Fruit fly (Drosophila melanogaster): ENCODE results near the gene mys.

The mys gene

dm6 chrX:8115717-8116311 lies 54.4 kb downstream of the mys start, which contains the start of gene Gclc (continued):
- no peak for TF ChIP-seq Sry-β (GFP tag; optimal IDR thresholded peaks at IDR 0.05)
- no peak for TF ChIP-seq dmrt99B (tag; optimal IDR thresholded peaks at IDR 0.05)
- TF ChIP-seq chm (GFP tag; IDR thresholded peaks at IDR 0.05): no peak
- TF ChIP-seq CG3847 (GFP tag; IDR thresholded peaks at IDR 0.05): 0 out of 2 replicates have a peak, but pooled peaks have one; percentile 30
- TF ChIP-seq mam (GFP tag; optimal IDR thresholded peaks at IDR 0.05): peak; percentile 9
- no peak for TF ChIP-seq Hr3 (GFP tag; optimal IDR thresholded peaks at IDR 0.05)
- TF ChIP-seq stwl (tag; optimal IDR thresholded peaks at IDR 0.05): peak; percentile 86
- peak; percentile 75 for TF ChIP-seq cg (GFP tag; optimal IDR thresholded peaks at IDR 0.05)
- 0 out of 2 replicates have a peak, but pooled peaks have one; percentile 8 for TF ChIP-seq Atf6 (GFP tag; IDR thresholded peaks at IDR 0.05)
- TF ChIP-seq CG7271 (tag; optimal IDR thresholded peaks at IDR 0.05): no peak
- 0 out of 3 replicates have a peak, but pooled peaks have one; percentile 35 for TF ChIP-seq Doc3 (GFP tag; IDR thresholded peaks at IDR 0.05; ENCODE audit: partially characterized antibody)
- TF ChIP-seq eyg (GFP tag; optimal IDR thresholded peaks at IDR 0.05): no peak
- no peak for TF ChIP-seq CG30403 (GFP tag; optimal IDR thresholded peaks at IDR 0.05)
- 0 out of 3 replicates have a peak, but pooled peaks have one; percentile 18 for TF ChIP-seq ken (GFP tag; IDR thresholded peaks at IDR 0.05)
- TF ChIP-seq grau (tag; optimal IDR thresholded peaks at IDR 0.05): no peak
- TF ChIP-seq Opbp (GFP tag; IDR thresholded peaks at IDR 0.05; ENCODE audit: partially characterized antibody): peak; percentile 23; the same call in 1 of the 3 replicates
- no peak for TF ChIP-seq CG8359 (GFP tag; optimal IDR thresholded peaks at IDR 0.05; ENCODE audit: borderline replicate concordance)
- TF ChIP-seq peb (GFP tag; IDR thresholded peaks at IDR 0.05): no peak
- peak; percentile 45; the same call in 2 of the 3 replicates for TF ChIP-seq knrl (GFP tag; IDR thresholded peaks at IDR 0.05; ENCODE audit: partially characterized antibody)
- TF ChIP-seq exex (tag; optimal IDR thresholded peaks at IDR 0.05): peak; percentile 28
- 0 out of 3 replicates have a peak, but pooled peaks have one; percentile 37 for TF ChIP-seq ci (GFP tag; IDR thresholded peaks at IDR 0.05)
- TF ChIP-seq CG2712 (tag; optimal IDR thresholded peaks at IDR 0.05): no peak
- no peak for TF ChIP-seq CG11695 (GFP tag; IDR thresholded peaks at IDR 0.05)
- TF ChIP-seq CG9797 (GFP tag; optimal IDR thresholded peaks at IDR 0.05): peak; percentile 64
- no peak for TF ChIP-seq gcm2 (GFP tag; optimal IDR thresholded peaks at IDR 0.05)
- TF ChIP-seq CG11504 (tag; optimal IDR thresholded peaks at IDR 0.05): no peak
- peak; percentile 60 for TF ChIP-seq Dref (GFP tag; IDR thresholded peaks at IDR 0.05)
- no peak for TF ChIP-seq HmgZ (tag; optimal IDR thresholded peaks at IDR 0.05)
- TF ChIP-seq MESR4 (GFP tag; optimal IDR thresholded peaks at IDR 0.05): peak; percentile 30
- peak; percentile 11; the same call in 1 of the 2 replicates for TF ChIP-seq Bgb (GFP tag; IDR thresholded peaks at IDR 0.05; ENCODE audit: partially characterized antibody)
- TF ChIP-seq CG1603 (tag; optimal IDR thresholded peaks at IDR 0.05): peak; percentile 42
- no peak for TF ChIP-seq en (GFP tag; optimal IDR thresholded peaks at IDR 0.05)
- peak in 1 of 2 experiments; percentile 1 for TF ChIP-seq Eip74EF (GFP tag; optimal IDR thresholded peaks at IDR 0.05)
- no peak for TF ChIP-seq CG10543 (GFP tag; optimal IDR thresholded peaks at IDR 0.05)
- no peak for TF ChIP-seq CG14014 (GFP tag; IDR thresholded peaks at IDR 0.05)
- peak; percentile 53 for TF ChIP-seq sens (GFP tag)
- TF ChIP-seq CG1529 (GFP tag; optimal IDR thresholded peaks at IDR 0.05): no peak
- peak; percentile 31 for TF ChIP-seq CG12659 (GFP tag; optimal IDR thresholded peaks at IDR 0.05)
- peak; percentile 3 for TF ChIP-seq D19B (GFP tag; optimal IDR thresholded peaks at IDR 0.05)
- TF ChIP-seq CG12155 (GFP tag; optimal IDR thresholded peaks at IDR 0.05): no peak
- peak; percentile 15 for TF ChIP-seq odd (GFP tag; optimal IDR thresholded peaks at IDR 0.05)
- peak; percentile 36 for TF ChIP-seq Ets97D (GFP tag; optimal IDR thresholded peaks at IDR 0.05)
- no peak for TF ChIP-seq Vsx1 (GFP tag; optimal IDR thresholded peaks at IDR 0.05)
- TF ChIP-seq fd102C (GFP tag; optimal IDR thresholded peaks at IDR 0.05): no peak
- TF ChIP-seq CG3281 (GFP tag; optimal IDR thresholded peaks at IDR 0.05): peak; percentile 11
- TF ChIP-seq CG8290 (GFP tag; optimal IDR thresholded peaks at IDR 0.05): no peak
- TF ChIP-seq CG8290 (tag; optimal IDR thresholded peaks at IDR 0.05): peak in 1 of 2 experiments; percentile 13
- peak; percentile 19 for TF ChIP-seq CG6813 (GFP tag; optimal IDR thresholded peaks at IDR 0.05)
- TF ChIP-seq CG13894 (tag; optimal IDR thresholded peaks at IDR 0.05): peak; percentile 31
